Fruit fly (Drosophila melanogaster) whole organism, embryonic: ENCODE data around the gene anox.
A peak's percentile ranks its signal among the peaks of the same experiment; 100 is the strongest.

Experiments used
- Antp ChIP-seq: fragments of 200-800 bp; sonication (Bioruptor generic); optimal IDR thresholded peaks from 3 replicates; lab custom pipeline; 2016; ENCODE audit warnings: missing biosample characterization, missing genetic modification characterization
- B-H1 ChIP-seq: fragments of 200-800 bp; sonication (Bioruptor generic); IDR thresholded peaks from 3 replicates; pipeline ENCODE4 v1.3.6; 2022; ENCODE audit warnings: missing biosample characterization, missing genetic modification characterization
- Bdp1 ChIP-seq: fragments of 200-800 bp; sonication (Bioruptor generic); optimal IDR thresholded peaks from 3 replicates; lab custom pipeline; 2016; ENCODE audit warnings: missing biosample characterization, missing genetic modification characterization
- C15 ChIP-seq: fragments of 200-800 bp; sonication (Bioruptor generic); IDR thresholded peaks from 3 replicates; pipeline ENCODE4 v1.3.6; 2022; ENCODE audit warnings: missing biosample characterization, missing genetic modification characterization
- CG10147 ChIP-seq: fragments of 200-800 bp; sonication (Bioruptor generic); optimal IDR thresholded peaks from 2 replicates; lab custom pipeline; 2019; ENCODE audit warnings: missing biosample characterization, mild to moderate bottlenecking, missing genetic modification characterization, moderate library complexity
- CG10462 ChIP-seq: fragments of 200-800 bp; sonication (Bioruptor generic); optimal IDR thresholded peaks from 2 replicates; lab custom pipeline; 2016; ENCODE audit warnings: missing biosample characterization, missing genetic modification characterization
- CG11093 ChIP-seq: fragments of 200-800 bp; sonication (Bioruptor generic); IDR thresholded peaks from 3 replicates; pipeline ENCODE4 v1.3.6; 2022; ENCODE audit warnings: missing biosample characterization, missing genetic modification characterization
- CG12155 ChIP-seq: fragments of 200-800 bp; sonication (Bioruptor generic); optimal IDR thresholded peaks from 3 replicates; lab custom pipeline; 2016; ENCODE audit warnings: missing biosample characterization, missing genetic modification characterization
- CG12391 ChIP-seq: fragments of 200-800 bp; sonication (Bioruptor generic); optimal IDR thresholded peaks from 3 replicates; lab custom pipeline; 2018; ENCODE audit warnings: missing biosample characterization, mild to moderate bottlenecking, missing genetic modification characterization, moderate library complexity
- CG13775 ChIP-seq: fragments of 200-800 bp; sonication (Bioruptor generic); optimal IDR thresholded peaks from 3 replicates; lab custom pipeline; 2017; ENCODE audit warnings: missing biosample characterization, mild to moderate bottlenecking, missing genetic modification characterization
- CG16813 ChIP-seq: fragments of 200-800 bp; sonication (Bioruptor generic); IDR thresholded peaks from 3 replicates; pipeline ENCODE4 v1.3.6; 2022; ENCODE audit warnings: missing biosample characterization, missing genetic modification characterization; ENCODE audit not compliant: partially characterized antibody
- CG17385 ChIP-seq: fragments of 200-800 bp; sonication (Bioruptor generic); optimal IDR thresholded peaks from 3 replicates; lab custom pipeline; 2018; ENCODE audit warnings: missing biosample characterization, mild to moderate bottlenecking, missing genetic modification characterization
- CG2199 ChIP-seq: fragments of 200-800 bp; sonication (Bioruptor generic); IDR thresholded peaks from 3 replicates; pipeline ENCODE4 v1.3.6; 2022; ENCODE audit warnings: missing biosample characterization, missing genetic modification characterization
- CG30020 ChIP-seq: fragments of 200-800 bp; optimal IDR thresholded peaks from 2 replicates; lab custom pipeline; 2019; ENCODE audit warnings: missing biosample characterization, mild to moderate bottlenecking, missing genetic modification characterization, moderate library complexity
- CG32532 ChIP-seq: fragments of 200-800 bp; sonication (Bioruptor generic); IDR thresholded peaks from 2 replicates; pipeline ENCODE4 v1.3.6; 2022; ENCODE audit warnings: missing biosample characterization, missing genetic modification characterization
- CG34376 ChIP-seq: fragments of 200-800 bp; sonication (Bioruptor generic); optimal IDR thresholded peaks from 2 replicates; lab custom pipeline; 2018; ENCODE audit warnings: missing biosample characterization, mild to moderate bottlenecking, missing genetic modification characterization
- CG34422 ChIP-seq: fragments of 200-800 bp; sonication (Bioruptor generic); IDR thresholded peaks from 3 replicates; pipeline ENCODE4 v1.3.6; 2022; ENCODE audit warnings: missing biosample characterization, missing genetic modification characterization
- CG7839 ChIP-seq: fragments of 200-800 bp; sonication (Bioruptor generic); optimal IDR thresholded peaks from 3 replicates; lab custom pipeline; 2018; ENCODE audit warnings: missing biosample characterization, mild to moderate bottlenecking, missing genetic modification characterization, moderate library complexity
- CG8388 ChIP-seq: fragments of 200-800 bp; sonication (Bioruptor generic); optimal IDR thresholded peaks from 2 replicates; lab custom pipeline; 2019; ENCODE audit warnings: missing biosample characterization, mild to moderate bottlenecking, missing genetic modification characterization, moderate library complexity
- CG8478 ChIP-seq: fragments of >200 bp; optimal IDR thresholded peaks from 2 replicates; lab custom pipeline; 2018
- Dfd ChIP-seq, 2 experiments: fragments of >200 bp; optimal IDR thresholded peaks; 2 replicates each; lab custom pipeline; 2017; ENCODE audit warnings: missing biosample characterization in 2 of 2, missing genetic modification characterization in 2 of 2
- ERR ChIP-seq: fragments of 200-800 bp; sonication (Bioruptor generic); optimal IDR thresholded peaks from 2 replicates; lab custom pipeline; 2016; ENCODE audit warnings: missing biosample characterization, missing genetic modification characterization
- MBD-R2 ChIP-seq: fragments of 200-800 bp; sonication (Bioruptor generic); IDR thresholded peaks from 2 replicates; pipeline ENCODE4 v1.3.6; 2022; ENCODE audit warnings: missing biosample characterization, missing genetic modification characterization
- Neu2 ChIP-seq: fragments of 200-800 bp; sonication (Bioruptor generic); optimal IDR thresholded peaks from 3 replicates; lab custom pipeline; 2016; ENCODE audit warnings: missing biosample characterization, missing genetic modification characterization, borderline replicate concordance
- Oaz ChIP-seq: fragments of 200-800 bp; sonication (Bioruptor generic); IDR thresholded peaks from 2 replicates; pipeline ENCODE4 v1.3.6; 2022; ENCODE audit warnings: missing biosample characterization, missing genetic modification characterization
- Ptx1 ChIP-seq: fragments of 200-800 bp; sonication (Bioruptor generic); IDR thresholded peaks from 2 replicates; pipeline ENCODE4 v1.3.6; 2022; ENCODE audit warnings: missing biosample characterization, missing genetic modification characterization
- Rfx ChIP-seq: fragments of 200-800 bp; sonication (Bioruptor generic); IDR thresholded peaks from 2 replicates; pipeline ENCODE4 v1.3.6; 2022; ENCODE audit warnings: missing biosample characterization, missing genetic modification characterization
- Trl ChIP-seq, 3 experiments: fragments of >200 bp in 2 of 3; fragments of 200-800 bp in 1 of 3; sonication (Bioruptor generic) in 1 of 3; optimal IDR thresholded peaks; 2 replicates in 1 of 3; 3 replicates in 2 of 3; lab custom pipeline; 2016 to 2017; ENCODE audit warnings: missing biosample characterization in 1 of 3, missing genetic modification characterization in 1 of 3
- Usf ChIP-seq: fragments of 200-800 bp; sonication (Bioruptor generic); optimal IDR thresholded peaks from 2 replicates; lab custom pipeline; 2017; ENCODE audit warnings: missing genotype, missing biosample characterization, missing genetic modification characterization
- Xbp1 ChIP-seq: fragments of 200-800 bp; sonication (Bioruptor generic); optimal IDR thresholded peaks from 3 replicates; lab custom pipeline; 2016; ENCODE audit warnings: missing biosample characterization, mild to moderate bottlenecking, missing genetic modification characterization
- ase ChIP-seq: fragments of 200-800 bp; sonication (Bioruptor generic); IDR thresholded peaks from 3 replicates; pipeline ENCODE4 v1.3.6; 2022; ENCODE audit warnings: missing biosample characterization, missing genetic modification characterization
- corto ChIP-seq: fragments of 200-800 bp; sonication (Bioruptor generic); optimal IDR thresholded peaks from 2 replicates; lab custom pipeline; 2016; ENCODE audit warnings: missing biosample characterization, mild to moderate bottlenecking, missing genetic modification characterization, moderate library complexity
- crc ChIP-seq: fragments of 200-800 bp; sonication (Bioruptor generic); optimal IDR thresholded peaks from 2 replicates; lab custom pipeline; 2016; ENCODE audit warnings: missing biosample characterization, missing genetic modification characterization
- dmrt11E ChIP-seq: fragments of 200-800 bp; sonication (Bioruptor generic); optimal IDR thresholded peaks from 3 replicates; lab custom pipeline; 2018; ENCODE audit warnings: missing biosample characterization, mild to moderate bottlenecking, missing genetic modification characterization, moderate library complexity
- dpn ChIP-seq, 2 experiments: fragments of 200-800 bp; sonication (Bioruptor generic); optimal IDR thresholded peaks; 3 replicates each; lab custom pipeline; 2016; ENCODE audit warnings: missing biosample characterization in 2 of 2, missing genetic modification characterization in 2 of 2
- gcm2 ChIP-seq: fragments of 200-800 bp; sonication (Bioruptor generic); optimal IDR thresholded peaks from 2 replicates; lab custom pipeline; 2016; ENCODE audit warnings: missing biosample characterization, missing genetic modification characterization
- gem ChIP-seq: fragments of 200-800 bp; sonication (Bioruptor generic); optimal IDR thresholded peaks from 2 replicates; lab custom pipeline; 2019; ENCODE audit warnings: missing biosample characterization, mild to moderate bottlenecking, missing genetic modification characterization, moderate library complexity
- hbn ChIP-seq: fragments of 200-800 bp; sonication (Bioruptor generic); IDR thresholded peaks from 2 replicates; pipeline ENCODE4 v1.3.6; 2022; ENCODE audit warnings: missing biosample characterization, missing genetic modification characterization; ENCODE audit not compliant: partially characterized antibody
- luna ChIP-seq: fragments of 200-800 bp; sonication (Bioruptor generic); optimal IDR thresholded peaks from 2 replicates; lab custom pipeline; 2016; ENCODE audit warnings: missing biosample characterization, missing genetic modification characterization
- mld ChIP-seq: fragments of 200-800 bp; sonication (Bioruptor generic); IDR thresholded peaks from 3 replicates; pipeline ENCODE4 v1.3.6; 2022; ENCODE audit warnings: missing biosample characterization, missing genetic modification characterization; ENCODE audit not compliant: partially characterized antibody
- pan ChIP-seq, 4 experiments: fragments of >200 bp in 3 of 4; fragments of 200-800 bp in 1 of 4; sonication (Bioruptor generic) in 1 of 4; optimal IDR thresholded peaks in 3 of 4; IDR thresholded peaks in 1 of 4; 2 replicates each; pipeline versions ENCODE4 v1.3.6 to Lab custom; 2017 to 2022; ENCODE audit warnings: missing biosample characterization in 2 of 4, missing genetic modification characterization in 2 of 4, mixed read lengths in 1 of 4
- pho ChIP-seq: fragments of 200-800 bp; sonication (Bioruptor generic); optimal IDR thresholded peaks from 2 replicates; lab custom pipeline; 2016; ENCODE audit warnings: missing biosample characterization, missing genetic modification characterization
- pros ChIP-seq: fragments of 200-800 bp; sonication (Bioruptor generic); optimal IDR thresholded peaks from 3 replicates; lab custom pipeline; 2019; ENCODE audit warnings: missing biosample characterization, mild to moderate bottlenecking, missing genetic modification characterization, moderate library complexity
- ranshi ChIP-seq: fragments of 200-800 bp; sonication (Bioruptor generic); IDR thresholded peaks from 2 replicates; pipeline ENCODE4 v1.3.6; 2022; ENCODE audit warnings: missing biosample characterization, missing genetic modification characterization
- salm ChIP-seq: fragments of 200-800 bp; sonication (Bioruptor generic); optimal IDR thresholded peaks from 2 replicates; lab custom pipeline; 2018; ENCODE audit warnings: missing biosample characterization, mild to moderate bottlenecking, missing genetic modification characterization
- scrt ChIP-seq: fragments of 200-800 bp; sonication (Bioruptor generic); optimal IDR thresholded peaks from 2 replicates; lab custom pipeline; 2018; ENCODE audit warnings: missing biosample characterization, mild to moderate bottlenecking, missing genetic modification characterization, moderate library complexity
- sug ChIP-seq: fragments of 200-800 bp; optimal IDR thresholded peaks from 2 replicates; lab custom pipeline; 2019; ENCODE audit warnings: missing biosample characterization, mild to moderate bottlenecking, missing genetic modification characterization, moderate library complexity
- trem ChIP-seq: fragments of 200-800 bp; optimal IDR thresholded peaks from 3 replicates; lab custom pipeline; 2019; ENCODE audit warnings: missing biosample characterization, mild to moderate bottlenecking, missing genetic modification characterization, moderate library complexity
- ttk ChIP-seq: fragments of 200-800 bp; sonication (Bioruptor generic); IDR thresholded peaks from 2 replicates; pipeline ENCODE4 v2.1.2; 2022; ENCODE audit warnings: missing biosample characterization, missing genetic modification characterization
- vfl ChIP-seq: fragments of 200-800 bp; sonication (Bioruptor generic); optimal IDR thresholded peaks from 2 replicates; lab custom pipeline; 2016; ENCODE audit warnings: missing biosample characterization, missing genetic modification characterization
- zen ChIP-seq: fragments of 200-800 bp; sonication (Bioruptor generic); optimal IDR thresholded peaks from 3 replicates; lab custom pipeline; 2018; ENCODE audit warnings: missing biosample characterization, mild to moderate bottlenecking, missing genetic modification characterization, moderate library complexity

anox gene

dm6 chrX:21362878-21363277 is 43.8 kb upstream of the anox start, which contains the start of the genes bbx and waw (continued):
- no peak for TF ChIP-seq CG11093 (GFP tag; lab: Robert Waterston, UW)
- no peak for TF ChIP-seq corto
- no peak for TF ChIP-seq CG7839 (tag; lab: Kevin White, UChicago)
- no peak for TF ChIP-seq hbn (GFP tag; lab: Robert Waterston, UW)
- TF ChIP-seq pho (GFP tag; lab: Kevin White, UChicago) = peak; percentile 18
- no peak for TF ChIP-seq CG16813 (GFP tag; lab: Robert Waterston, UW)
- peak; percentile 20 for TF ChIP-seq CG34376
- no peak for TF ChIP-seq mld (GFP tag; lab: Robert Waterston, UW)
- TF ChIP-seq CG32532 = no peak
- no peak for TF ChIP-seq ase
- TF ChIP-seq scrt (GFP tag; lab: Kevin White, UChicago) = peak; percentile 56
- no peak for TF ChIP-seq CG10462 (GFP tag; lab: Kevin White, UChicago)
- TF ChIP-seq dmrt11E (tag; lab: Kevin White, UChicago) = peak; percentile 13
- TF ChIP-seq ranshi (GFP tag; lab: Robert Waterston, UW) = no peak
- TF ChIP-seq B-H1 = no peak
- TF ChIP-seq crc (GFP tag; lab: Kevin White, UChicago) = no peak
- TF ChIP-seq dpn (GFP tag; optimal IDR thresholded peaks at IDR 0.05; lab: Kevin White, UChicago) = peak in 1 of 2 experiments; percentile 16
- TF ChIP-seq MBD-R2 (GFP tag; lab: Robert Waterston, UW) = peak; percentile 80
- no peak for TF ChIP-seq gcm2 (GFP tag; lab: Kevin White, UChicago)
- TF ChIP-seq Neu2 = no peak
- TF ChIP-seq Rfx = peak; percentile 38; the same call in 1 of the 2 replicates
- TF ChIP-seq Dfd (GFP tag; optimal IDR thresholded peaks at IDR 0.05; lab: Kevin White, UChicago) = no peak
- TF ChIP-seq sug = peak; percentile 43
- TF ChIP-seq zen = peak; percentile 43
- TF ChIP-seq trem (tag; lab: Kevin White, UChicago) = peak; percentile 60
- TF ChIP-seq luna = no peak
- TF ChIP-seq salm (tag; lab: Kevin White, UChicago) = no peak
- no peak for TF ChIP-seq C15 (GFP tag; lab: Robert Waterston, UW)
- no peak for TF ChIP-seq ERR
- no peak for TF ChIP-seq gem (tag; lab: Kevin White, UChicago)
- no peak for TF ChIP-seq Oaz (GFP tag; lab: Robert Waterston, UW)
- no peak for TF ChIP-seq CG8478 (lab: Kevin White, UChicago)
- TF ChIP-seq Usf (GFP tag; lab: Kevin White, UChicago) = no peak
- TF ChIP-seq Xbp1 (GFP tag; lab: Kevin White, UChicago) = peak; percentile 8
- TF ChIP-seq CG10147 (GFP tag; lab: Kevin White, UChicago) = no peak
- TF ChIP-seq CG12155 (GFP tag; lab: Kevin White, UChicago) = no peak
- peak; percentile 40 for TF ChIP-seq CG17385 (GFP tag; lab: Kevin White, UChicago)
- no peak for TF ChIP-seq CG8388 (GFP tag; lab: Kevin White, UChicago)
- no peak; the same call in 2 of the 3 replicates for TF ChIP-seq CG2199 (GFP tag; lab: Robert Waterston, UW)
- peak; percentile 18 for TF ChIP-seq CG13775
- no peak for TF ChIP-seq Antp (GFP tag; lab: Kevin White, UChicago)
- peak; percentile 8 for TF ChIP-seq CG30020
- no peak for TF ChIP-seq Ptx1
- TF ChIP-seq vfl = no peak
- TF ChIP-seq CG34422 (GFP tag; lab: Robert Waterston, UW) = peak; percentile 81; the same call in 1 of the 3 replicates
- TF ChIP-seq ttk (GFP tag; lab: Robert Waterston, UW) = no peak
- no peak for TF ChIP-seq Bdp1
- no peak for TF ChIP-seq pros (GFP tag; lab: Kevin White, UChicago)
- no peak for TF ChIP-seq pan (optimal IDR thresholded peaks at IDR 0.05; lab: Kevin White, UChicago)
- no peak for TF ChIP-seq pan (GFP tag; optimal IDR thresholded peaks at IDR 0.05 in 1 of 2, IDR thresholded peaks at IDR 0.05 in 1 of 2)
- TF ChIP-seq Trl (optimal IDR thresholded peaks at IDR 0.05; lab: Kevin White, UChicago) = no peak
- peak; percentile 25 for TF ChIP-seq Trl (GFP tag; optimal IDR thresholded peaks at IDR 0.05; lab: Kevin White, UChicago)
- TF ChIP-seq CG12391 (tag; lab: Kevin White, UChicago) = peak; percentile 11
